Fruit fly (Drosophila melanogaster): Measurements from ENCODE around the gene nmdyn-D7.

dm6 chr3R:9674196-9674693 is 5.5 kb upstream of the nmdyn-D7 start, which contains the start of gene Dhc1:
- TF ChIP-seq CG32264 (GFP tag; optimal IDR thresholded peaks at IDR 0.05) (no peak), tai (GFP tag; optimal IDR thresholded peaks at IDR 0.05) (no peak), lola (GFP tag; optimal IDR thresholded peaks at IDR 0.05) (no peak), h (GFP tag; optimal IDR thresholded peaks at IDR 0.05) (no peak), usp (GFP tag; optimal IDR thresholded peaks at IDR 0.05) (no peak), Rel (GFP tag; optimal IDR thresholded peaks at IDR 0.05) (no peak), Rel (tag; optimal IDR thresholded peaks at IDR 0.05) (no peak), dmrt93B (GFP tag; optimal IDR thresholded peaks at IDR 0.05) (no peak), brk (GFP tag; optimal IDR thresholded peaks at IDR 0.05) (no peak), jim (GFP tag; optimal IDR thresholded peaks at IDR 0.05) (no peak), CG9705 (GFP tag; optimal IDR thresholded peaks at IDR 0.05) (no peak), psq (GFP tag; optimal IDR thresholded peaks at IDR 0.05) (no peak), CrebA (GFP tag; optimal IDR thresholded peaks at IDR 0.05; ENCODE audit: borderline replicate concordance) (no peak)
